Worm (Caenorhabditis elegans): ENCODE data around the gene T17H7.7.

T17H7.7 gene

ce11 chrIII:768528-768927, 10.6 kb upstream of the T17H7.7 start:
- no peak for TF ChIP-seq dao-5 (tag; optimal IDR thresholded peaks at IDR 0.05)
- no peak for TF ChIP-seq him-1 (tag; optimal IDR thresholded peaks at IDR 0.05)
- no peak for TF ChIP-seq W03F9.2 (tag; optimal IDR thresholded peaks at IDR 0.05)

ce11 chrIII:764884-765283, 7.0 kb upstream of the T17H7.7 start, which contains the start of gene ptl-1:
ptl-1 (plus strand) TSS chrIII:765184.
- TF ChIP-seq him-1 (tag; optimal IDR thresholded peaks at IDR 0.05) (no peak), W03F9.2 (tag; optimal IDR thresholded peaks at IDR 0.05) (no peak), dao-5 (tag; optimal IDR thresholded peaks at IDR 0.05) (no peak)

ce11 chrIII:764404-764803, 6.5 kb upstream of the T17H7.7 start:
- TF ChIP-seq dao-5 (tag; optimal IDR thresholded peaks at IDR 0.05) (no peak), him-1 (tag; optimal IDR thresholded peaks at IDR 0.05) (peak; percentile 66)

ce11 chrIII:762508-762907, 4.6 kb upstream of the T17H7.7 start:
- TF ChIP-seq W03F9.2 (tag; optimal IDR thresholded peaks at IDR 0.05) (no peak), dao-5 (tag; optimal IDR thresholded peaks at IDR 0.05) (no peak), him-1 (tag; optimal IDR thresholded peaks at IDR 0.05) (no peak)

- no peak for TF ChIP-seq dao-5 (tag; optimal IDR thresholded peaks at IDR 0.05)
- no peak for TF ChIP-seq him-1 (tag; optimal IDR thresholded peaks at IDR 0.05)
- TF ChIP-seq W03F9.2 (tag; optimal IDR thresholded peaks at IDR 0.05) = no peak
These were observed 3.6 kb upstream of the T17H7.7 start, which contains the start of gene nlp-52 for ce11 chrIII:761476-761875. nlp-52 (plus strand) TSS chrIII:761776.

DNA sequence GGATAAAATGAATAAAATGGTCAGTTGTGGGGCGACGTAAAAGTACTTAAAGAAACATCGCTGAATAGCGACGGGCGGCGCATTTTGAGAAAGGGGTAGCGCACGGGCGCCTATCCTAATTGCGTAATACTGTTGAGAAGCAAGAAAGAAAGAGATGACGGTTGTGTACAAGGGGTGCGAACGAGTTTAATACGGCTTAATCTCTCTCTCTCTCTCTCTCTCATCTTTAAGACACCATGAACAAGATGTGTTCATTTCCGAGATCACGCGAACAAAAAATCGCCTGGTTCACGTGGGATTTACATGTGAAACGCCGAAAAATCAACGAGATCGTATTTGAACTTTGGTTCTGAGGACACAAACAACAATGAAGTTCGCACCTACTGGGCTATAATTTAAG, 1.8 kb upstream of the T17H7.7 start:
- TF ChIP-seq him-1 (tag; optimal IDR thresholded peaks at IDR 0.05) = no peak
- no peak for TF ChIP-seq dao-5 (tag; optimal IDR thresholded peaks at IDR 0.05)
- TF ChIP-seq W03F9.2 (tag; optimal IDR thresholded peaks at IDR 0.05) = no peak

DNA sequence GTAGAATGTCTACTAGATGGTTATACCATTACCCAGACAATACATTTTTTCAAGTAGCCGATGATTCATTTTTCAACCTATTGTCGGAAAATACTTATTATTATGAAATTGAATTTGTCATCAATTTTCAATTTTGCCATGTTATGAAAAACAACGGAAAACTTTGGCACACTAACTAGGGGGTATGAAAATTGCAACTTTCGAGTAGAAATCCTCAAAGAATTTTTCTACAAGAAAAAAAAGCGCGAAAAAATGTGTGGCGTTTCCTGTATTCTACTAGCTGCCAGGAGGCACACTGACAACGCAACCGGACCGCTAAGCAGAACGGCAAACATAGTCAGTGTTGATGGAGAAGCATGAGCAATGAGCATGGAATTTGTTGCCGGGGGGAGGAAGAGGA, 3.5 kb downstream of the T17H7.7 start:
- TF ChIP-seq dao-5 (tag; optimal IDR thresholded peaks at IDR 0.05) (no peak), W03F9.2 (tag; optimal IDR thresholded peaks at IDR 0.05) (no peak), him-1 (tag; optimal IDR thresholded peaks at IDR 0.05) (no peak)

DNA sequence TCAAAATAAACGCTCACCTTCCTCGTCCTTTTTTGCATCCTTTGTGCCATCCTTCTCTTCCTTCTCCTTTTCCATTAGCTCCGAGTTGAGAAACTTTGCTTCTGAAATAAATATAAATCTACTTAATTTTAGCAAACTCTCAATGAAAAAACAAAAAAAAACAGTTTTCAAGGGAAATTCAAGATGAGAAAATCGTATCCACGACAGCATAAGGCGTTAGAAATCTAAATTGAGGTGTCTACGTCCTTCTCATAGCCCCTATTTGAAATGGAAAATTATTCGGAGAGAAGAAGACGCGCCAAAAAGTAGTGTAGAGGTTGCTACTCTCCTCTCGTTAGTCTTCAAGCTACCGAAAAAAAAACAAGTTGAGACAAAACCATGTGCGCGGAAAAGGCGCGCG, 5.6 kb downstream of the T17H7.7 start, which contains the start of gene pat-12:
TSS of gene pat-12 (minus strand) at position 101 of the 400 bp plus-strand sequence.
- TF ChIP-seq W03F9.2 (tag; optimal IDR thresholded peaks at IDR 0.05) (no peak), dao-5 (tag; optimal IDR thresholded peaks at IDR 0.05) (no peak), him-1 (tag; optimal IDR thresholded peaks at IDR 0.05) (no peak)

DNA sequence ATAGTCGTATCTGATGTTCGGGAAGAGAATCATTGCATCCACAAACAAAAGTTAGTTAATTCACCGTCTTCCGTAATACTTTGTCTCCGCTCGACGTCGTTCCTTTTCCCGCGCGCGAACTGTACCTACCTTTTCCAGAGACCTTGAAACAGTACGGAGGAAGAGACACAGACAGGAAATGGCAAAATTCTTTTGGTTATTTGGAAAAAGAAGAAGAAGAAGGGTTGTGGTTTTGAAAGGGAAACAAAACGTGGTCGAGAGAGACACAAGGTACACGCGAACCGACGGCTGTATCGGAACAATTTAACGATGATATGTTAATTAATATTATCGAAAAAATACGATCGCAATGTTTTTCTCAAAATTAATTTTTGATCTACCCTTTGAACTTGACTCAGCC, 7.9 kb downstream of the T17H7.7 start:
- TF ChIP-seq him-1 (tag; optimal IDR thresholded peaks at IDR 0.05) = no peak
- TF ChIP-seq dao-5 (tag; optimal IDR thresholded peaks at IDR 0.05) = no peak
- no peak for TF ChIP-seq W03F9.2 (tag; optimal IDR thresholded peaks at IDR 0.05)

DNA sequence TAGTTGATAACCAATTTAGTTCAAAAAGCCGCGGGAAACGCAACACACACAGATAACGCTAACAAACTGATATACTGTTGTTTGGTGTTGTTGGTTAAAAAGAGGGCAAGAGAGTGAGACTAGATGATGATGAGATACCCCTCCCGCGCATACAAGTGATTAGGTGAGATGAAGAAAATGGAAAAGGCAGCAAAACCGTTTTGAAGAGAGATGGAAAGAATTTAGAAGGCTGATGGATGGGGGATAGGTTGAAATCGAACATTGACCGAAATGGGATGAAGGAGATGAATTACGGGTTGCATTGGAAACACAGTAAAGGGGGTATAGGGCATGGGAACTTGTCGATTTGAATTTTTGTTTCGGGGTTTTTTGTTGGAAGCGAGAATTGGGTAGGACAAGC, 9.1 kb downstream of the T17H7.7 start:
- TF ChIP-seq dao-5 (tag; optimal IDR thresholded peaks at IDR 0.05) = no peak
- no peak for TF ChIP-seq W03F9.2 (tag; optimal IDR thresholded peaks at IDR 0.05)
- TF ChIP-seq him-1 (tag; optimal IDR thresholded peaks at IDR 0.05) = no peak

ce11 chrIII:744459-744858, 13.4 kb downstream of the T17H7.7 start:
- TF ChIP-seq him-1 (tag; optimal IDR thresholded peaks at IDR 0.05) = no peak
- no peak for TF ChIP-seq dao-5 (tag; optimal IDR thresholded peaks at IDR 0.05)
- TF ChIP-seq W03F9.2 (tag; optimal IDR thresholded peaks at IDR 0.05) = no peak

DNA sequence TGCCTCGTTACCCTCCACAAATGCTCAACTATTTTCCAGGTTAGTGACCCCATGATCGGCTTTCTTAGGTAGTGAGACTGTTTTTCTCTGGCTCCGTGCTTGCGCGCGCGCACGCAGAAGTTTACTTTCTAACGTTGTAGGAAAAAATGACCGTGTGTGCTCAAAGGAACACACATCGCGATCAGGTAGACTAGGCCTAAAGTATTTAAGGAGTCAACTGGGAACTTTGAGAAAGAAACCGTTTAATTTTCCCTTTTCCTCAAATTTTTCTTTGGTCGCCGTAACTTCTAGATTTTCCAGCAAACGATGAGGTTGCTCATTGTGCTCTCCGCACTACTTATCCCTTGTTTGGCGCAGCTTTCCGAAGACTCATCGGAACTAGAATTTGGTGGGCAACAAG, 17.5 kb downstream of the T17H7.7 start, which contains the start of gene idpp-1:
TSS of gene idpp-1 (plus strand) at position 301 of the 400 bp plus-strand sequence.
- TF ChIP-seq W03F9.2 (tag; optimal IDR thresholded peaks at IDR 0.05) = no peak

DNA sequence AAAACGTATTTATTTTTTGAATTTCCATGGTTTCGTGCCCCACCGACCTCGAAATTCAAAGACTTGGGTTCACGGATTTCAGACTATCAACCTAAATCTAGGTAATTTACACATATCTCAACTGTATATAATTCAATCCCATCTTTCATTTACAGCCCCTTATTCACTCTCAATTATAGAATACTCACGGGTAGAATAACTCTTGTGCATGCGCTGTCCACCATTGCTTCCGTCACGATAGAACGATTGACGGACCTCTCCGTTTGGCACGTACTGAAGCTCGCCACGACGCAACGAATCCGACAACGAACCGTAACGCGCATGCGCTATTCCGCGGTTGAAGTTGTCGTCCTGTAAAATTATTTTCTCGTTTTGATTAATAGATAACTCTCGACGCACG, 29.2 kb downstream of the T17H7.7 start:
- no peak for TF ChIP-seq W03F9.2 (tag; optimal IDR thresholded peaks at IDR 0.05)

ce11 chrIII:728074-728473, 29.8 kb downstream of the T17H7.7 start:
- TF ChIP-seq him-1 (tag; optimal IDR thresholded peaks at IDR 0.05) (no peak), dao-5 (tag; optimal IDR thresholded peaks at IDR 0.05) (no peak), W03F9.2 (tag; optimal IDR thresholded peaks at IDR 0.05) (no peak)

DNA sequence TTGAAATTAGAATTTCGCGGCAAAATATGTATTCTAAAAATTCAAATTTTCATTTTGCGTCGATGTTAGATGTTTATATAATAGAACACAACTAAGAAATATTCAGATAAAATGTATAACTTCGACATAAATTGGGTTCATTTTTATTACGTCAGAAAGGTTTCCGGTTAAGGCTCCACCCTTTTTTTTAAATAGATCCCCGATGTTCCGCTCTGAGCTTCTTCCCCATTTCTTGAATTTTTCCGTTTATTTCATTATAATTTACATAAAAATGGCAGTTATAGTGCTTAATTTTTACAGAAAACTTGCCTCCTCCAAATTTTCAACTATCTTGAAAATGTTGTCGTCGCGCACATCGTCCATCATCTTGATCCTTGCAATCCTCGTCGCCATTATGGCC, 33.1 kb downstream of the T17H7.7 start, which contains the start of gene flp-24:
TSS of gene flp-24 (plus strand) at position 301 of the 400 bp plus-strand sequence.
- TF ChIP-seq dao-5 (tag; optimal IDR thresholded peaks at IDR 0.05) (no peak), W03F9.2 (tag; optimal IDR thresholded peaks at IDR 0.05) (no peak), him-1 (tag; optimal IDR thresholded peaks at IDR 0.05) (no peak)

DNA sequence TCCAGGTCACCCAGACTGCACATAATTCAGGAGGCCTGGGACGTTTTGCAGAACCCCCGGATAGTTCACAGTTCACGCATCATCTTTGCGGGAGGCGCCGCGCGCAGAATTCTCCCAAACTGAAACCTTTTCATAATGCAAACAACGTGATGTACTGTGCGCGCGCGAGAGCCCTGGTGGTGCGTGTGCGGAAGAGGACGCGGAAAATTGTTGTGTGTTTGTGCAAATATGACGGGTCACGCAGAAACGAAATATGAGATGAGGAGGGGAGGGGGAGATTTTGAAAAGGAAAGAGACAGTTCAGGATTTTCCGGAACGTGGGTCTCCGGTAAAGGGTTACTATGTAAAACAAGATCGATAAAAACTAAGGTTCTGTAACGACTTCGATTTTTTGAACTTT, 47.8 kb downstream of the T17H7.7 start:
- TF ChIP-seq W03F9.2 (tag; optimal IDR thresholded peaks at IDR 0.05) (no peak), dao-5 (tag; optimal IDR thresholded peaks at IDR 0.05) (no peak), him-1 (tag; optimal IDR thresholded peaks at IDR 0.05) (no peak)
